Fruit fly (Drosophila melanogaster) whole organism, embryonic: ENCODE measurements around the gene CG31064.

Experiments used
- Abd-B ChIP-seq: fragments of 200-800 bp; sonication (Bioruptor generic); optimal IDR thresholded peaks from 2 replicates; lab custom pipeline; 2018; ENCODE audit warnings: missing biosample characterization, mild to moderate bottlenecking, missing genetic modification characterization, moderate library complexity
- Awh ChIP-seq: fragments of 200-800 bp; sonication (Bioruptor generic); IDR thresholded peaks from 2 replicates; pipeline ENCODE4, ENCODE4 v1.3.6; 2022; ENCODE audit warnings: missing biosample characterization, missing genetic modification characterization
- Blimp-1 ChIP-seq: fragments of 200-800 bp; sonication (Bioruptor generic); optimal IDR thresholded peaks from 3 replicates; lab custom pipeline; 2018; ENCODE audit warnings: missing biosample characterization, missing genetic modification characterization, mild to moderate bottlenecking, moderate library complexity, missing genetic modification reagents
- CG10959 ChIP-seq: fragments of 200-800 bp; sonication (Bioruptor generic); IDR thresholded peaks from 2 replicates; pipeline ENCODE4 v1.3.6; 2022; ENCODE audit warnings: missing biosample characterization, missing genetic modification characterization
- CG12219 ChIP-seq: fragments of 200-800 bp; sonication (Bioruptor generic); optimal IDR thresholded peaks from 3 replicates; lab custom pipeline; 2018; ENCODE audit warnings: missing biosample characterization, mild to moderate bottlenecking, missing genetic modification characterization
- CG15073 ChIP-seq: fragments of 200-800 bp; sonication (Bioruptor generic); optimal IDR thresholded peaks from 2 replicates; lab custom pipeline; 2016; ENCODE audit warnings: missing biosample characterization, missing genetic modification characterization
- CG17829 ChIP-seq: fragments of 200-800 bp; optimal IDR thresholded peaks from 2 replicates; lab custom pipeline; 2019; ENCODE audit warnings: missing biosample characterization, mild to moderate bottlenecking, missing genetic modification characterization, moderate library complexity
- CG2116 ChIP-seq: fragments of 200-800 bp; sonication (Bioruptor generic); optimal IDR thresholded peaks from 3 replicates; lab custom pipeline; 2018; ENCODE audit warnings: missing biosample characterization, mild to moderate bottlenecking, missing genetic modification characterization
- CG31441 ChIP-seq: fragments of 200-800 bp; sonication (Bioruptor generic); IDR thresholded peaks from 2 replicates; pipeline ENCODE4 v1.3.6; 2022; ENCODE audit warnings: missing biosample characterization, missing genetic modification characterization
- CG32532 ChIP-seq: fragments of 200-800 bp; sonication (Bioruptor generic); IDR thresholded peaks from 2 replicates; pipeline ENCODE4 v1.3.6; 2022; ENCODE audit warnings: missing biosample characterization, missing genetic modification characterization
- CG32767 ChIP-seq: fragments of 200-800 bp; sonication (Bioruptor generic); IDR thresholded peaks from 2 replicates; pipeline ENCODE4 v1.3.6; 2022; ENCODE audit warnings: missing biosample characterization, missing genetic modification characterization
- CG34422 ChIP-seq: fragments of 200-800 bp; sonication (Bioruptor generic); IDR thresholded peaks from 3 replicates; pipeline ENCODE4 v1.3.6; 2022; ENCODE audit warnings: missing biosample characterization, missing genetic modification characterization
- CG42726 ChIP-seq: fragments of 200-800 bp; sonication (Bioruptor generic); IDR thresholded peaks from 2 replicates; pipeline ENCODE4 v1.3.6; 2022; ENCODE audit warnings: missing biosample characterization, missing genetic modification characterization; ENCODE audit not compliant: partially characterized antibody
- CG4404 ChIP-seq: fragments of 200-800 bp; sonication (Bioruptor generic); IDR thresholded peaks from 2 replicates; pipeline ENCODE4 v1.3.6; 2022; ENCODE audit warnings: missing biosample characterization, missing genetic modification characterization
- CG4707 ChIP-seq: fragments of 200-800 bp; sonication (Bioruptor generic); optimal IDR thresholded peaks from 2 replicates; lab custom pipeline; 2018; ENCODE audit warnings: missing biosample characterization, mild to moderate bottlenecking, missing genetic modification characterization, moderate library complexity
- CG6683 ChIP-seq: fragments of 200-800 bp; sonication (Bioruptor generic); optimal IDR thresholded peaks from 2 replicates; lab custom pipeline; 2017; ENCODE audit warnings: missing biosample characterization, mild to moderate bottlenecking, missing genetic modification characterization, missing genetic modification reagents
- CG6765 ChIP-seq: fragments of 200-800 bp; sonication (Bioruptor generic); optimal IDR thresholded peaks from 3 replicates; lab custom pipeline; 2017; ENCODE audit warnings: missing biosample characterization, mild to moderate bottlenecking, missing genetic modification characterization
- CG6813 ChIP-seq: fragments of 200-800 bp; sonication (Bioruptor generic); optimal IDR thresholded peaks from 2 replicates; lab custom pipeline; 2017; ENCODE audit warnings: missing biosample characterization, missing genetic modification characterization, mild to moderate bottlenecking, moderate library complexity, missing genetic modification reagents
- CG7556 ChIP-seq: fragments of 200-800 bp; sonication (Bioruptor generic); optimal IDR thresholded peaks from 2 replicates; lab custom pipeline; 2017; ENCODE audit warnings: missing biosample characterization, mild to moderate bottlenecking, missing genetic modification characterization
- CG8281 ChIP-seq: fragments of 200-800 bp; sonication (Bioruptor generic); optimal IDR thresholded peaks from 2 replicates; lab custom pipeline; 2018; ENCODE audit warnings: missing biosample characterization, mild to moderate bottlenecking, missing genetic modification characterization, moderate library complexity
- Chrac-16 ChIP-seq: fragments of 200-800 bp; sonication (Bioruptor generic); optimal IDR thresholded peaks from 3 replicates; lab custom pipeline; 2016; ENCODE audit warnings: missing biosample characterization, missing genetic modification characterization
- Deaf1 ChIP-seq: fragments of 200-800 bp; optimal IDR thresholded peaks from 3 replicates; lab custom pipeline; 2019; ENCODE audit warnings: missing biosample characterization, mild to moderate bottlenecking, missing genetic modification characterization, moderate library complexity
- E2f1 ChIP-seq: fragments of 200-800 bp; sonication (Bioruptor generic); IDR thresholded peaks from 2 replicates; pipeline ENCODE4 v1.3.6; 2022; ENCODE audit warnings: missing biosample characterization, missing genetic modification characterization
- Hr51 ChIP-seq, 2 experiments: fragments of 200-800 bp; sonication (Bioruptor generic); optimal IDR thresholded peaks; 2 replicates in 1 of 2; 3 replicates in 1 of 2; lab custom pipeline; 2016 to 2018; ENCODE audit warnings: missing biosample characterization in 2 of 2, missing genetic modification characterization in 2 of 2, mild to moderate bottlenecking in 1 of 2, moderate library complexity in 1 of 2
- MESR4 ChIP-seq: fragments of 200-800 bp; sonication (Bioruptor generic); optimal IDR thresholded peaks from 2 replicates; lab custom pipeline; 2018; ENCODE audit warnings: missing biosample characterization, mild to moderate bottlenecking, missing genetic modification characterization, moderate library complexity
- Max ChIP-seq: fragments of 200-800 bp; sonication (Bioruptor generic); optimal IDR thresholded peaks from 2 replicates; lab custom pipeline; 2016; ENCODE audit warnings: missing biosample characterization, mild to moderate bottlenecking, missing genetic modification characterization
- Side ChIP-seq: fragments of 200-800 bp; sonication (Bioruptor generic); optimal IDR thresholded peaks from 2 replicates; lab custom pipeline; 2016; ENCODE audit warnings: missing biosample characterization, missing genetic modification characterization
- Spps ChIP-seq: fragments of 200-800 bp; sonication (Bioruptor generic); optimal IDR thresholded peaks from 2 replicates; lab custom pipeline; 2018; ENCODE audit warnings: missing biosample characterization, mild to moderate bottlenecking, missing genetic modification characterization
- Taf1 ChIP-seq: fragments of 200-800 bp; sonication (Bioruptor generic); IDR thresholded peaks from 2 replicates; pipeline ENCODE4 v1.3.6; 2022; ENCODE audit warnings: missing biosample characterization, missing genetic modification characterization
- YL-1 ChIP-seq: fragments of 200-800 bp; sonication (Bioruptor generic); optimal IDR thresholded peaks from 3 replicates; lab custom pipeline; 2017; ENCODE audit warnings: missing biosample characterization, mild to moderate bottlenecking, missing genetic modification characterization
- abd-A ChIP-seq: fragments of 200-800 bp; sonication (Bioruptor generic); optimal IDR thresholded peaks from 3 replicates; lab custom pipeline; 2019; ENCODE audit warnings: missing biosample characterization, mild to moderate bottlenecking, missing genetic modification characterization, moderate library complexity
- ase ChIP-seq: fragments of 200-800 bp; sonication (Bioruptor generic); IDR thresholded peaks from 3 replicates; pipeline ENCODE4 v1.3.6; 2022; ENCODE audit warnings: missing biosample characterization, missing genetic modification characterization
- corto ChIP-seq: fragments of 200-800 bp; sonication (Bioruptor generic); optimal IDR thresholded peaks from 2 replicates; lab custom pipeline; 2016; ENCODE audit warnings: missing biosample characterization, mild to moderate bottlenecking, missing genetic modification characterization, moderate library complexity
- dan ChIP-seq: fragments of 200-800 bp; sonication (Bioruptor generic); IDR thresholded peaks from 2 replicates; pipeline ENCODE4 v1.3.6; 2022; ENCODE audit warnings: missing biosample characterization, missing genetic modification characterization
- dysf ChIP-seq: fragments of 200-800 bp; sonication (Bioruptor generic); IDR thresholded peaks from 3 replicates; pipeline ENCODE4 v1.3.6; 2022; ENCODE audit warnings: missing biosample characterization, missing genetic modification characterization
- gt ChIP-seq: fragments of 200-800 bp; sonication (Bioruptor generic); IDR thresholded peaks from 2 replicates; pipeline ENCODE4 v1.3.6; 2022; ENCODE audit warnings: missing biosample characterization, missing genetic modification characterization
- hbn ChIP-seq: fragments of 200-800 bp; sonication (Bioruptor generic); IDR thresholded peaks from 2 replicates; pipeline ENCODE4 v1.3.6; 2022; ENCODE audit warnings: missing biosample characterization, missing genetic modification characterization; ENCODE audit not compliant: partially characterized antibody
- lola ChIP-seq, 3 experiments: fragments of >200 bp in 2 of 3; fragments of 200-800 bp in 1 of 3; sonication (Bioruptor generic) in 1 of 3; optimal IDR thresholded peaks; 2 replicates each; lab custom pipeline; 2017 to 2019; ENCODE audit warnings: missing biosample characterization in 3 of 3, missing genetic modification characterization in 3 of 3, mild to moderate bottlenecking in 1 of 3, moderate library complexity in 1 of 3
- nmo ChIP-seq: fragments of 200-800 bp; sonication (Bioruptor generic); optimal IDR thresholded peaks from 2 replicates; lab custom pipeline; 2018; ENCODE audit warnings: missing biosample characterization, mild to moderate bottlenecking, missing genetic modification characterization, moderate library complexity
- pita ChIP-seq: fragments of 200-800 bp; sonication (Bioruptor generic); optimal IDR thresholded peaks from 2 replicates; lab custom pipeline; 2017; ENCODE audit warnings: missing biosample characterization, mild to moderate bottlenecking, missing genetic modification characterization
- psq ChIP-seq: fragments of 200-800 bp; sonication (Bioruptor generic); optimal IDR thresholded peaks from 2 replicates; lab custom pipeline; 2017; ENCODE audit warnings: missing biosample characterization, missing genetic modification characterization
- ranshi ChIP-seq: fragments of 200-800 bp; sonication (Bioruptor generic); IDR thresholded peaks from 2 replicates; pipeline ENCODE4 v1.3.6; 2022; ENCODE audit warnings: missing biosample characterization, missing genetic modification characterization
- row ChIP-seq: fragments of 200-800 bp; sonication (Bioruptor generic); IDR thresholded peaks from 3 replicates; pipeline ENCODE4 v1.3.6; 2022; ENCODE audit warnings: missing biosample characterization, missing genetic modification characterization
- run ChIP-seq: fragments of 200-800 bp; sonication (Bioruptor generic); optimal IDR thresholded peaks from 3 replicates; lab custom pipeline; 2018; ENCODE audit warnings: missing biosample characterization, mild to moderate bottlenecking, missing genetic modification characterization
- sd ChIP-seq: fragments of 200-800 bp; sonication (Bioruptor generic); optimal IDR thresholded peaks from 3 replicates; lab custom pipeline; 2018; ENCODE audit warnings: missing biosample characterization, mild to moderate bottlenecking, missing genetic modification characterization, moderate library complexity
- sug ChIP-seq: fragments of 200-800 bp; optimal IDR thresholded peaks from 2 replicates; lab custom pipeline; 2019; ENCODE audit warnings: missing biosample characterization, mild to moderate bottlenecking, missing genetic modification characterization, moderate library complexity
- tgo ChIP-seq: fragments of 200-800 bp; sonication (Bioruptor generic); IDR thresholded peaks from 3 replicates; pipeline ENCODE4 v1.3.6; 2022; ENCODE audit warnings: missing biosample characterization, missing genetic modification characterization
- tin ChIP-seq: fragments of 200-800 bp; sonication (Bioruptor generic); optimal IDR thresholded peaks from 3 replicates; lab custom pipeline; 2016; ENCODE audit warnings: missing biosample characterization, missing genetic modification characterization
- vnd ChIP-seq: fragments of 200-800 bp; sonication (Bioruptor generic); IDR thresholded peaks from 3 replicates; pipeline ENCODE4 v1.3.6; 2022; ENCODE audit warnings: missing biosample characterization, missing genetic modification characterization; ENCODE audit not compliant: partially characterized antibody
- vvl ChIP-seq: fragments of 200-800 bp; sonication (Bioruptor generic); IDR thresholded peaks from 2 replicates; pipeline ENCODE4 v1.3.6; 2022; ENCODE audit warnings: missing biosample characterization, missing genetic modification characterization

Gene CG31064

dm6 chr3R:27246264-27246663 lies 7.4 kb upstream of the CG31064 start (continued):
- TF ChIP-seq CG4404 (GFP tag; lab: Robert Waterston, UW), result no peak
- peak; percentile 96 for TF ChIP-seq CG31441 (GFP tag; lab: Robert Waterston, UW)
- no peak for TF ChIP-seq hbn (GFP tag; lab: Robert Waterston, UW)
- TF ChIP-seq pita (GFP tag; lab: Kevin White, UChicago), result no peak
- TF ChIP-seq abd-A (tag; lab: Kevin White, UChicago), result peak; percentile 62
- no peak for TF ChIP-seq corto (GFP tag; lab: Kevin White, UChicago)
- TF ChIP-seq Side (GFP tag; lab: Kevin White, UChicago), result no peak
- TF ChIP-seq CG4707 (GFP tag; lab: Kevin White, UChicago), result peak; percentile 1
- no peak for TF ChIP-seq vnd (GFP tag; lab: Robert Waterston, UW)
- 0 out of 2 replicates have a peak, but pooled peaks have one; percentile 39 for TF ChIP-seq ranshi (GFP tag; lab: Robert Waterston, UW)
- TF ChIP-seq vvl, result peak; percentile 86
- peak; percentile 57; the same call in 1 of the 2 replicates for TF ChIP-seq E2f1 (GFP tag; lab: Robert Waterston, UW)
- peak; percentile 88 for TF ChIP-seq Blimp-1
- TF ChIP-seq tin (GFP tag; lab: Kevin White, UChicago), result peak; percentile 61
- TF ChIP-seq CG10959 (GFP tag; lab: Robert Waterston, UW), result no peak
- no peak for TF ChIP-seq CG15073
- peak; percentile 53 for TF ChIP-seq CG6813 (GFP tag; lab: Kevin White, UChicago)
- peak; percentile 57; the same call in 1 of the 2 replicates for TF ChIP-seq CG32767
- no peak for TF ChIP-seq MESR4 (GFP tag; lab: Kevin White, UChicago)
- peak; percentile 78 for TF ChIP-seq sd
- peak; percentile 75 for TF ChIP-seq Deaf1
- peak; percentile 80; the same call in 1 of the 2 replicates for TF ChIP-seq CG32532 (GFP tag; lab: Robert Waterston, UW)
- TF ChIP-seq Max (GFP tag; lab: Kevin White, UChicago), result peak; percentile 15
- peak; percentile 73 for TF ChIP-seq dysf (GFP tag; lab: Robert Waterston, UW)
- TF ChIP-seq Hr51 (GFP tag; optimal IDR thresholded peaks at IDR 0.05; lab: Kevin White, UChicago), result peak in 1 of 2 experiments; percentile 94
- peak; percentile 52 for TF ChIP-seq psq (GFP tag; lab: Kevin White, UChicago)
- TF ChIP-seq run (tag; lab: Kevin White, UChicago), result peak; percentile 89
- TF ChIP-seq YL-1 (GFP tag; lab: Kevin White, UChicago), result no peak
- TF ChIP-seq Spps, result peak; percentile 76
- TF ChIP-seq gt (GFP tag; lab: Robert Waterston, UW), result no peak
- peak; percentile 55 for TF ChIP-seq CG6765
- TF ChIP-seq CG17829, result peak; percentile 93
- TF ChIP-seq row, result peak; percentile 75
- TF ChIP-seq CG34422 (GFP tag; lab: Robert Waterston, UW), result 0 out of 3 replicates have a peak, but pooled peaks have one; percentile 28
- TF ChIP-seq nmo (GFP tag; lab: Kevin White, UChicago), result peak; percentile 92
- TF ChIP-seq CG12219 (GFP tag; lab: Kevin White, UChicago), result peak; percentile 61
- peak; percentile 38 for TF ChIP-seq CG2116 (GFP tag; lab: Kevin White, UChicago)
- TF ChIP-seq dan (GFP tag; lab: Robert Waterston, UW), result no peak
- peak; percentile 65; the same call in 2 of the 3 replicates for TF ChIP-seq tgo (GFP tag; lab: Robert Waterston, UW)
- TF ChIP-seq Taf1 (GFP tag; lab: Robert Waterston, UW), result no peak
- TF ChIP-seq sug (tag; lab: Kevin White, UChicago), result peak; percentile 77
- peak; percentile 67 for TF ChIP-seq Abd-B (GFP tag; lab: Kevin White, UChicago)
- peak; percentile 86 for TF ChIP-seq CG7556 (GFP tag; lab: Kevin White, UChicago)
- TF ChIP-seq lola (GFP tag; optimal IDR thresholded peaks at IDR 0.05; lab: Kevin White, UChicago), result peak in 1 of 3 experiments; percentile 90
- TF ChIP-seq ase (GFP tag; lab: Robert Waterston, UW), result peak; percentile 51; the same call in 2 of the 3 replicates
- peak; percentile 57 for TF ChIP-seq CG8281 (tag; lab: Kevin White, UChicago)
- TF ChIP-seq Awh (GFP tag; lab: Robert Waterston, UW), result no peak
- no peak for TF ChIP-seq CG42726
- peak; percentile 69 for TF ChIP-seq Chrac-16 (GFP tag; lab: Kevin White, UChicago)
- peak; percentile 7 for TF ChIP-seq CG6683
